Fruit fly (Drosophila melanogaster) whole organism, embryonic: ENCODE data around the gene CG46318.

Experiments used
- BEAF-32 ChIP-seq: fragments of 200-800 bp; sonication (Bioruptor generic); optimal IDR thresholded peaks from 3 replicates; lab custom pipeline; 2017; ENCODE audit warnings: missing biosample characterization, missing genetic modification characterization, mild to moderate bottlenecking, moderate library complexity, missing genetic modification reagents
- Bteb2 ChIP-seq: fragments of 200-800 bp; sonication (Bioruptor generic); optimal IDR thresholded peaks from 2 replicates; lab custom pipeline; 2016; ENCODE audit warnings: missing biosample characterization, missing genetic modification characterization
- CG10321 ChIP-seq: fragments of 200-800 bp; sonication (Bioruptor generic); IDR thresholded peaks from 2 replicates; pipeline ENCODE4 v1.3.6; 2022; ENCODE audit warnings: missing biosample characterization, missing genetic modification characterization
- CG11723 ChIP-seq: fragments of 200-800 bp; sonication (Bioruptor generic); optimal IDR thresholded peaks from 2 replicates; lab custom pipeline; 2017; ENCODE audit warnings: missing biosample characterization, mild to moderate bottlenecking, missing genetic modification characterization
- CG12104 ChIP-seq: fragments of 200-800 bp; sonication (Bioruptor generic); optimal IDR thresholded peaks from 3 replicates; lab custom pipeline; 2016; ENCODE audit warnings: missing biosample characterization, missing genetic modification characterization
- CG13296 ChIP-seq: fragments of 200-800 bp; sonication (Bioruptor generic); optimal IDR thresholded peaks from 3 replicates; lab custom pipeline; 2018; ENCODE audit warnings: missing biosample characterization, mild to moderate bottlenecking, missing genetic modification characterization
- CG14965 ChIP-seq: fragments of 200-800 bp; sonication (Bioruptor generic); optimal IDR thresholded peaks from 2 replicates; lab custom pipeline; 2016; ENCODE audit warnings: missing biosample characterization, missing genetic modification characterization, borderline replicate concordance
- CG18599 ChIP-seq: fragments of 200-800 bp; sonication (Bioruptor generic); optimal IDR thresholded peaks from 3 replicates; lab custom pipeline; 2017; ENCODE audit warnings: missing biosample characterization, missing genetic modification characterization, mild to moderate bottlenecking, moderate library complexity, missing genetic modification reagents
- CG2120 ChIP-seq: fragments of 200-800 bp; sonication (Bioruptor generic); optimal IDR thresholded peaks from 3 replicates; lab custom pipeline; 2016; ENCODE audit warnings: missing biosample characterization, missing genetic modification characterization
- CG31365 ChIP-seq: fragments of 200-800 bp; sonication (Bioruptor generic); optimal IDR thresholded peaks from 2 replicates; lab custom pipeline; 2018; ENCODE audit warnings: missing biosample characterization, mild to moderate bottlenecking, missing genetic modification characterization
- CG32772 ChIP-seq: fragments of 200-800 bp; sonication (Bioruptor generic); IDR thresholded peaks from 2 replicates; pipeline ENCODE4 v1.3.6; 2022; ENCODE audit warnings: missing biosample characterization, missing genetic modification characterization
- CG3838 ChIP-seq: fragments of 200-800 bp; sonication (Bioruptor generic); optimal IDR thresholded peaks from 3 replicates; lab custom pipeline; 2016; ENCODE audit warnings: missing biosample characterization, missing genetic modification characterization
- CG6175 ChIP-seq: fragments of 200-800 bp; sonication (Bioruptor generic); IDR thresholded peaks from 3 replicates; pipeline ENCODE4 v1.3.6; 2022; ENCODE audit warnings: missing biosample characterization, missing genetic modification characterization
- CG6683 ChIP-seq: fragments of 200-800 bp; sonication (Bioruptor generic); optimal IDR thresholded peaks from 2 replicates; lab custom pipeline; 2017; ENCODE audit warnings: missing biosample characterization, mild to moderate bottlenecking, missing genetic modification characterization, missing genetic modification reagents
- CG6765 ChIP-seq: fragments of 200-800 bp; sonication (Bioruptor generic); optimal IDR thresholded peaks from 3 replicates; lab custom pipeline; 2017; ENCODE audit warnings: missing biosample characterization, mild to moderate bottlenecking, missing genetic modification characterization
- CG6813 ChIP-seq: fragments of 200-800 bp; sonication (Bioruptor generic); optimal IDR thresholded peaks from 2 replicates; lab custom pipeline; 2017; ENCODE audit warnings: missing biosample characterization, missing genetic modification characterization, mild to moderate bottlenecking, moderate library complexity, missing genetic modification reagents
- CG7745 ChIP-seq: fragments of 200-800 bp; sonication (Bioruptor generic); optimal IDR thresholded peaks from 2 replicates; lab custom pipeline; 2018; ENCODE audit warnings: missing biosample characterization, mild to moderate bottlenecking, missing genetic modification characterization, moderate library complexity
- CG8359 ChIP-seq: fragments of 200-800 bp; sonication (Bioruptor generic); optimal IDR thresholded peaks from 2 replicates; lab custom pipeline; 2017; ENCODE audit warnings: missing biosample characterization, mild to moderate bottlenecking, missing genetic modification characterization, borderline replicate concordance
- CG9817 ChIP-seq: fragments of 200-800 bp; sonication (Bioruptor generic); optimal IDR thresholded peaks from 2 replicates; lab custom pipeline; 2018; ENCODE audit warnings: missing biosample characterization, mild to moderate bottlenecking, missing genetic modification characterization, moderate library complexity
- CG9932 ChIP-seq: fragments of 200-800 bp; sonication (Bioruptor generic); IDR thresholded peaks from 2 replicates; pipeline ENCODE4 v1.3.6; 2022; ENCODE audit warnings: missing biosample characterization, missing genetic modification characterization
- D ChIP-seq, 2 experiments: fragments of 200-800 bp in 1 of 2; fragments of >200 bp in 1 of 2; sonication (Bioruptor generic) in 1 of 2; optimal IDR thresholded peaks; 2 replicates in 1 of 2; 3 replicates in 1 of 2; lab custom pipeline; 2017; ENCODE audit warnings: mild to moderate bottlenecking in 1 of 2, missing biosample characterization in 1 of 2, missing genetic modification characterization in 1 of 2, missing genetic modification reagents in 1 of 2
- D19A ChIP-seq: fragments of 200-800 bp; optimal IDR thresholded peaks from 3 replicates; lab custom pipeline; 2019; ENCODE audit warnings: missing biosample characterization, mild to moderate bottlenecking, missing genetic modification characterization, moderate library complexity
- Deaf1 ChIP-seq: fragments of 200-800 bp; optimal IDR thresholded peaks from 3 replicates; lab custom pipeline; 2019; ENCODE audit warnings: missing biosample characterization, mild to moderate bottlenecking, missing genetic modification characterization, moderate library complexity
- Dek ChIP-seq: fragments of 200-800 bp; sonication (Bioruptor generic); optimal IDR thresholded peaks from 3 replicates; lab custom pipeline; 2019; ENCODE audit warnings: missing biosample characterization, mild to moderate bottlenecking, missing genetic modification characterization, moderate library complexity
- Dll ChIP-seq: fragments of 200-800 bp; sonication (Bioruptor generic); IDR thresholded peaks from 4 replicates; pipeline ENCODE4 v1.3.6; 2022; ENCODE audit warnings: missing biosample characterization, missing genetic modification characterization; ENCODE audit not compliant: partially characterized antibody
- Elba2 ChIP-seq: fragments of 200-800 bp; sonication (Bioruptor generic); optimal IDR thresholded peaks from 3 replicates; lab custom pipeline; 2016; ENCODE audit warnings: missing biosample characterization, missing genetic modification characterization
- Hmx ChIP-seq: fragments of 200-800 bp; sonication (Bioruptor generic); optimal IDR thresholded peaks from 2 replicates; lab custom pipeline; 2016; ENCODE audit warnings: missing biosample characterization, missing genetic modification characterization
- Hsf ChIP-seq: fragments of 200-800 bp; sonication (Bioruptor generic); optimal IDR thresholded peaks from 3 replicates; lab custom pipeline; 2016; ENCODE audit warnings: missing biosample characterization, missing genetic modification characterization
- Mes4 ChIP-seq: fragments of 200-800 bp; sonication (Bioruptor generic); optimal IDR thresholded peaks from 2 replicates; lab custom pipeline; 2016; ENCODE audit warnings: missing biosample characterization, missing genetic modification characterization
- Myb ChIP-seq: fragments of 200-800 bp; sonication (Bioruptor generic); optimal IDR thresholded peaks from 2 replicates; lab custom pipeline; 2016; ENCODE audit warnings: missing biosample characterization, missing genetic modification characterization
- Nf-YB ChIP-seq: fragments of 200-800 bp; sonication (Bioruptor generic); optimal IDR thresholded peaks from 3 replicates; lab custom pipeline; 2019; ENCODE audit warnings: missing biosample characterization, mild to moderate bottlenecking, missing genetic modification characterization, moderate library complexity
- Spps ChIP-seq: fragments of 200-800 bp; sonication (Bioruptor generic); optimal IDR thresholded peaks from 2 replicates; lab custom pipeline; 2018; ENCODE audit warnings: missing biosample characterization, mild to moderate bottlenecking, missing genetic modification characterization
- Taf1 ChIP-seq: fragments of 200-800 bp; sonication (Bioruptor generic); IDR thresholded peaks from 2 replicates; pipeline ENCODE4 v1.3.6; 2022; ENCODE audit warnings: missing biosample characterization, missing genetic modification characterization
- Xrp1 ChIP-seq: fragments of 200-800 bp; sonication (Bioruptor generic); IDR thresholded peaks from 2 replicates; pipeline ENCODE4 v1.3.6; 2022; ENCODE audit warnings: missing biosample characterization, missing genetic modification characterization
- ap ChIP-seq: fragments of 200-800 bp; sonication (Bioruptor generic); IDR thresholded peaks from 2 replicates; pipeline ENCODE4 v1.3.6; 2022; ENCODE audit warnings: missing biosample characterization, missing genetic modification characterization
- ato ChIP-seq: fragments of 200-800 bp; sonication (Bioruptor generic); IDR thresholded peaks from 2 replicates; pipeline ENCODE4 v1.3.6; 2022; ENCODE audit warnings: missing biosample characterization, missing genetic modification characterization; ENCODE audit not compliant: partially characterized antibody
- chif ChIP-seq, 2 experiments: fragments of 200-800 bp; sonication (Bioruptor generic); optimal IDR thresholded peaks; 3 replicates each; lab custom pipeline; 2016; ENCODE audit warnings: missing biosample characterization in 2 of 2, missing genetic modification characterization in 2 of 2
- eve ChIP-seq, 2 experiments: fragments of >200 bp; optimal IDR thresholded peaks; 2 replicates each; lab custom pipeline; 2017; ENCODE audit warnings: missing biosample characterization in 2 of 2, missing genetic modification characterization in 2 of 2
- eyg ChIP-seq: fragments of 200-800 bp; sonication (Bioruptor generic); optimal IDR thresholded peaks from 3 replicates; lab custom pipeline; 2016; ENCODE audit warnings: missing biosample characterization, missing genetic modification characterization
- nerfin-2 ChIP-seq: fragments of 200-800 bp; sonication (Bioruptor generic); IDR thresholded peaks from 2 replicates; pipeline ENCODE4 v1.3.6; 2022; ENCODE audit warnings: missing biosample characterization, missing genetic modification characterization; ENCODE audit not compliant: partially characterized antibody
- oc ChIP-seq: fragments of 200-800 bp; sonication (Bioruptor generic); optimal IDR thresholded peaks from 2 replicates; lab custom pipeline; 2018; ENCODE audit warnings: missing biosample characterization, mild to moderate bottlenecking, missing genetic modification characterization, moderate library complexity
- p53 ChIP-seq: fragments of 200-800 bp; sonication (Bioruptor generic); optimal IDR thresholded peaks from 2 replicates; lab custom pipeline; 2016; ENCODE audit warnings: missing biosample characterization, missing genetic modification characterization
- pita ChIP-seq: fragments of 200-800 bp; sonication (Bioruptor generic); optimal IDR thresholded peaks from 2 replicates; lab custom pipeline; 2017; ENCODE audit warnings: missing biosample characterization, mild to moderate bottlenecking, missing genetic modification characterization
- pros ChIP-seq: fragments of 200-800 bp; sonication (Bioruptor generic); optimal IDR thresholded peaks from 3 replicates; lab custom pipeline; 2019; ENCODE audit warnings: missing biosample characterization, mild to moderate bottlenecking, missing genetic modification characterization, moderate library complexity
- sim ChIP-seq: fragments of 200-800 bp; sonication (Bioruptor generic); IDR thresholded peaks from 2 replicates; pipeline ENCODE4 v1.3.6; 2022; ENCODE audit warnings: missing biosample characterization, missing genetic modification characterization
- sisA ChIP-seq: fragments of 200-800 bp; sonication (Bioruptor generic); IDR thresholded peaks from 2 replicates; pipeline ENCODE4 v1.3.6; 2022; ENCODE audit warnings: missing biosample characterization, missing genetic modification characterization
- slbo ChIP-seq: fragments of 200-800 bp; sonication (Bioruptor generic); IDR thresholded peaks from 2 replicates; pipeline ENCODE4 v1.3.6; 2022; ENCODE audit warnings: missing biosample characterization, missing genetic modification characterization
- stwl ChIP-seq: fragments of 200-800 bp; sonication (Bioruptor generic); optimal IDR thresholded peaks from 3 replicates; lab custom pipeline; 2018; ENCODE audit warnings: missing biosample characterization, mild to moderate bottlenecking, missing genetic modification characterization, moderate library complexity

CG46318 gene

DNA sequence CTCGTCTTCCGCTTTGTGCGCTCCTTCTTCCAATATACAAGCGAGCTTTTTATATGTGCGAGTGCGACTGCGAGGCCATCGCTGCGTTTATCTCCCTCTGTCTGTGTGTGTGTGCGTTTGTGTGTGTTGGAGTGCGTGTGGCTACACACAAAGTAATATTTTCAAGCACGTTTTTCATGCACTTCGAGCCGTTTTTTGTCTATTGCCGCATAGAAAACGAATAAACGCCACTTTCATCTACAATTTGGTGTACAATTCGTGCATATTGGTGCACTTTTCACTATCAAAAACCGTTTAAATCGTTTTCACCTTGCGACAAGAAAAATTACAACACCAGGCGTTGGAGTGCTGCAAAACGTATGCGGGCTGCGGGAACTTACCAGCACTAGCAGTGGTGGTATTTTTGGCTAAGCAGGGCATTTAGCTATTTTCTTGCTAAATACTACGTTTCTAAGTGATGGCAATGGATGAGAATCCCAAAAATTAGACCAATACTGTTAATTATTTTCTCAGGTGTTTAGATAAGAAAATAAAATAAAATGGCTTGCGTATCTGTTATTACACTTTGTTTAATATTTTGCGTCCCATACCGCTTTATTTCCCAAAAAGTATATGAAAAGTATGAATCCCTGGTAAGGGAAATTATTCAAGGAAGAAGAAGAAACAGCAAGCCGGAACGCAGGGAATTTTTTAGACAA is 21.3 kb upstream of the CG46318 start, which contains the start of the genes CG31224 and CstF64 (continued):
- TF ChIP-seq CG6683 (GFP tag; lab: Kevin White, UChicago) (peak; percentile 59), CG10321 (no peak), Deaf1 (tag; lab: Kevin White, UChicago) (no peak), CG8359 (GFP tag; lab: Kevin White, UChicago) (no peak), CG9932 (peak; percentile 93), Hsf (GFP tag; lab: Kevin White, UChicago) (peak; percentile 92), ato (no peak), CG6813 (peak; percentile 11), Dek (tag; lab: Kevin White, UChicago) (no peak), CG18599 (GFP tag; lab: Kevin White, UChicago) (no peak)

DNA sequence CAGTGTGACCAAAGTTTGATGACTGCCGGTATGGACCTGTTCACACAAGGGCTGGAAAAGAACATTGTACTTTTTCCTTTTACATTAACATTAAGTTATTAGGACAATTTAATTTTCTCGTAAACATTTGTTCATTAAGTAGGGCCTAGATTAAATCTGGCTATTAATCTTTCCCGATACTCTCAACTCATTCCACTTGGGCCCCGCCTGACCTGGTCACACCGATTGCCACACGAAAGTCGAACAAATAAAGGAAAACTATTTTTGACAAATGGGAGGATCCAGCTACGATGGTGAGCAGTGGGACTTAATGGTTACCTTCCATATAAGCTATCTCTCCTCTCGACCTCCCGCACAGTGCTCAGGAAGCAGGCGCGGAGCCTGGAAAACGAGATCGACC is 16.9 kb upstream of the CG46318 start, which contains the start of the genes Cpsf73 and Gos28:
TSS of gene Cpsf73 (minus strand) at position 28 of the 400 bp plus-strand sequence.
TSS of gene Gos28 (plus strand) at position 214 of the 400 bp plus-strand sequence.
- TF ChIP-seq CG12104, result no peak
- TF ChIP-seq Nf-YB (GFP tag; lab: Kevin White, UChicago), result no peak
- TF ChIP-seq CG14965 (GFP tag; lab: Kevin White, UChicago), result no peak
- TF ChIP-seq CG3838, result no peak
- no peak for TF ChIP-seq Spps
- no peak for TF ChIP-seq p53 (GFP tag; lab: Kevin White, UChicago)
- no peak for TF ChIP-seq CG6765 (GFP tag; lab: Kevin White, UChicago)
- TF ChIP-seq pros (GFP tag; lab: Kevin White, UChicago), result no peak
- peak; percentile 49 for TF ChIP-seq slbo (GFP tag; lab: Robert Waterston, UW)
- TF ChIP-seq sisA (GFP tag; lab: Robert Waterston, UW), result peak; percentile 28; the same call in 1 of the 2 replicates
- no peak for TF ChIP-seq sim (GFP tag; lab: Robert Waterston, UW)
- TF ChIP-seq CG9817 (tag; lab: Kevin White, UChicago), result no peak
- no peak for TF ChIP-seq CG31365 (tag; lab: Kevin White, UChicago)
- TF ChIP-seq ap (GFP tag; lab: Robert Waterston, UW), result no peak
- TF ChIP-seq Dll (GFP tag; lab: Robert Waterston, UW), result peak; percentile 60; the same call in 1 of the 4 replicates
- TF ChIP-seq CG32772 (GFP tag; lab: Robert Waterston, UW), result no peak
- TF ChIP-seq oc (tag; lab: Kevin White, UChicago), result no peak
- TF ChIP-seq Elba2 (GFP tag; lab: Kevin White, UChicago), result peak; percentile 78
- no peak; the same call in 1 of the 2 replicates for TF ChIP-seq nerfin-2 (GFP tag; lab: Robert Waterston, UW)
- TF ChIP-seq stwl (tag; lab: Kevin White, UChicago), result peak; percentile 75
- TF ChIP-seq chif (GFP tag; optimal IDR thresholded peaks at IDR 0.05; lab: Kevin White, UChicago), result peak in 1 of 2 experiments; percentile 42
- no peak for TF ChIP-seq CG11723 (GFP tag; lab: Kevin White, UChicago)
- TF ChIP-seq Bteb2 (GFP tag; lab: Kevin White, UChicago), result no peak
- TF ChIP-seq Hmx (GFP tag; lab: Kevin White, UChicago), result no peak
- peak; percentile 61 for TF ChIP-seq BEAF-32 (GFP tag; lab: Kevin White, UChicago)
- no peak for TF ChIP-seq eyg (GFP tag; lab: Kevin White, UChicago)
- no peak for TF ChIP-seq CG7745 (tag; lab: Kevin White, UChicago)
- TF ChIP-seq CG2120 (GFP tag; lab: Kevin White, UChicago), result peak; percentile 37
- peak; percentile 10; the same call in 1 of the 2 replicates for TF ChIP-seq Xrp1 (GFP tag; lab: Robert Waterston, UW)
- TF ChIP-seq D19A, result no peak
- peak; percentile 19 for TF ChIP-seq Myb (GFP tag; lab: Kevin White, UChicago)
- TF ChIP-seq CG13296, result no peak
- TF ChIP-seq CG6175 (GFP tag; lab: Robert Waterston, UW), result no peak
- TF ChIP-seq Taf1, result no peak
- TF ChIP-seq Mes4 (GFP tag; lab: Kevin White, UChicago), result peak; percentile 14
- no peak for TF ChIP-seq eve (GFP tag; optimal IDR thresholded peaks at IDR 0.05; lab: Kevin White, UChicago)
- no peak for TF ChIP-seq pita
- no peak for TF ChIP-seq D (optimal IDR thresholded peaks at IDR 0.05; lab: Kevin White, UChicago)
- TF ChIP-seq D (GFP tag; optimal IDR thresholded peaks at IDR 0.05; lab: Kevin White, UChicago), result no peak
